Worm (Caenorhabditis elegans): Measurements from ENCODE around the gene F38B2.4.

DNA sequence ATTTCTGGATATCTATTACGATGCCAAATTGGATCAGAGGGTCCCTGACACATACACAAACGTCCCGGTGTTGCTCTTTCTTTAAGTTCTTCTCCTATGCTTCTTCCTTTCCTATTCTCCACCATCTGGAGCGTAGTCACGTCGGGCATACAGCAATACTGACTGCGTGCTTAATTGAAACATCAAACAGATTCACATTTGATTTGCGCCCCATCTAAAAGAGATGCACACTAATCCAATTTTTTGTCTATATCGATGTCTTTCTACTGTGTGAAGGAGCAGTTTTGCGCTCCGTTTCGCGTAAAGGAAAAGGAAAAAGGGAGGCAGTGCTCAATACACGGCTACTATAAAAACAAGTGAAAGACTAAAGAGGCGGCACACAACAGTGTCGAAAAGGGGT, 41.2 kb upstream of the F38B2.4 start:
- TF ChIP-seq lin-39 (tag; optimal IDR thresholded peaks at IDR 0.05) = no peak
- TF ChIP-seq nhr-25 (tag; optimal IDR thresholded peaks at IDR 0.05) = no peak
- TF ChIP-seq nhr-77 (tag; optimal IDR thresholded peaks at IDR 0.05) = no peak
- no peak for TF ChIP-seq ama-1 (optimal IDR thresholded peaks at IDR 0.05)
- no peak for TF ChIP-seq mdl-1 (tag; optimal IDR thresholded peaks at IDR 0.05)
- no peak for TF ChIP-seq snpc-4 (tag; optimal IDR thresholded peaks at IDR 0.05)
- no peak for TF ChIP-seq R02D3.7 (tag; optimal IDR thresholded peaks at IDR 0.05)
- no peak for TF ChIP-seq nhr-11 (tag; optimal IDR thresholded peaks at IDR 0.05)
